Fruit fly (Drosophila melanogaster): ENCODE data around the gene CG4619.
A peak's percentile ranks its signal among the peaks of the same experiment; 100 is the strongest.

Gene CG4619

dm6 chr2L:9968201-9968727 is 29.6 kb downstream of the CG4619 start (continued):
- no peak for TF ChIP-seq sima (GFP tag; optimal IDR thresholded peaks at IDR 0.05)
- no peak for TF ChIP-seq CG10654 (GFP tag; optimal IDR thresholded peaks at IDR 0.05)
- no peak for TF ChIP-seq CG15073 (GFP tag; optimal IDR thresholded peaks at IDR 0.05)

- TF ChIP-seq lov (optimal IDR thresholded peaks at IDR 0.05) (no peak), lov (GFP tag; IDR thresholded peaks at IDR 0.05) (0 out of 3 replicates have a peak, but pooled peaks have one; percentile 22), Adf1 (GFP tag; IDR thresholded peaks at IDR 0.05) (no peak), CG34422 (GFP tag; IDR thresholded peaks at IDR 0.05) (no peak), gce (GFP tag; IDR thresholded peaks at IDR 0.05) (no peak), zfh1 (GFP tag; IDR thresholded peaks at IDR 0.05) (0 out of 3 replicates have a peak, but pooled peaks have one; percentile 8), pros (GFP tag; optimal IDR thresholded peaks at IDR 0.05) (peak; percentile 64), mld (GFP tag; IDR thresholded peaks at IDR 0.05; ENCODE audit: partially characterized antibody) (0 out of 3 replicates have a peak, but pooled peaks have one; percentile 17), bsh (GFP tag; optimal IDR thresholded peaks at IDR 0.05) (no peak), dimm (GFP tag; IDR thresholded peaks at IDR 0.05) (no peak), sqz (GFP tag; optimal IDR thresholded peaks at IDR 0.05) (peak; percentile 81)
Observed at dm6 chr2L:9972624-9973023, 34.0 kb downstream of the CG4619 start.

- TF ChIP-seq dmrt11E (tag; optimal IDR thresholded peaks at IDR 0.05) (peak; percentile 7), amos (GFP tag; IDR thresholded peaks at IDR 0.05; ENCODE audit: partially characterized antibody) (no peak), schlank (tag; optimal IDR thresholded peaks at IDR 0.05) (no peak), CG2712 (tag; optimal IDR thresholded peaks at IDR 0.05) (peak; percentile 8), BEAF-32 (GFP tag; optimal IDR thresholded peaks at IDR 0.05) (no peak), CG10979 (tag; optimal IDR thresholded peaks at IDR 0.05) (peak; percentile 31), CG5180 (GFP tag; optimal IDR thresholded peaks at IDR 0.05) (no peak), CG8765 (GFP tag; IDR thresholded peaks at IDR 0.05) (0 out of 2 replicates have a peak, but pooled peaks have one; percentile 45), z (GFP tag; IDR thresholded peaks at IDR 0.05) (no peak), nau (GFP tag; optimal IDR thresholded peaks at IDR 0.05) (no peak), sens (GFP tag) (peak; percentile 45), CG34376 (GFP tag; optimal IDR thresholded peaks at IDR 0.05) (no peak)
Observed at dm6 chr2L:9981809-9982208, 43.1 kb downstream of the CG4619 start.

dm6 chr2L:9982516-9982915 is 43.9 kb downstream of the CG4619 start:
- TF ChIP-seq Sry-δ (GFP tag; optimal IDR thresholded peaks at IDR 0.05) (no peak), CG2712 (tag; optimal IDR thresholded peaks at IDR 0.05) (peak; percentile 5), sens (GFP tag) (peak; percentile 51), CG10979 (tag; optimal IDR thresholded peaks at IDR 0.05) (peak; percentile 2), nom (GFP tag; optimal IDR thresholded peaks at IDR 0.05) (peak; percentile 48), Dbx (GFP tag; IDR thresholded peaks at IDR 0.05) (no peak)

dm6 chr2L:9984078-9984772 is 45.6 kb downstream of the CG4619 start, which contains the start of gene bib:
bib (plus strand) TSS chr2L:9984645.
- TF ChIP-seq CG31441 (GFP tag; IDR thresholded peaks at IDR 0.05) = peak; percentile 96
- TF ChIP-seq CG8944 (GFP tag; optimal IDR thresholded peaks at IDR 0.05) = no peak
- TF ChIP-seq CG9437 (GFP tag; optimal IDR thresholded peaks at IDR 0.05) = peak; percentile 80
- TF ChIP-seq CG18599 (GFP tag; optimal IDR thresholded peaks at IDR 0.05) = peak; percentile 90
- TF ChIP-seq CG17568 (GFP tag; optimal IDR thresholded peaks at IDR 0.05) = peak; percentile 66
- TF ChIP-seq vfl (GFP tag; optimal IDR thresholded peaks at IDR 0.05) = peak; percentile 23
- no peak for TF ChIP-seq ftz-f1 (GFP tag; optimal IDR thresholded peaks at IDR 0.05)
- TF ChIP-seq da (GFP tag; optimal IDR thresholded peaks at IDR 0.05) = no peak
- peak; percentile 79 for TF ChIP-seq caup (GFP tag; optimal IDR thresholded peaks at IDR 0.05; ENCODE audit: severe bottlenecking)
- TF ChIP-seq CG30431 (GFP tag; optimal IDR thresholded peaks at IDR 0.05) = peak; percentile 82
- TF ChIP-seq psq (GFP tag; optimal IDR thresholded peaks at IDR 0.05) = peak; percentile 55
- TF ChIP-seq CG10147 (GFP tag; optimal IDR thresholded peaks at IDR 0.05) = peak; percentile 74
- TF ChIP-seq kni (GFP tag; optimal IDR thresholded peaks at IDR 0.05) = peak; percentile 68
- TF ChIP-seq jing (GFP tag; optimal IDR thresholded peaks at IDR 0.05) = peak; percentile 18
